Worm (Caenorhabditis elegans): ENCODE results near the gene F59B8.1.

Gene F59B8.1

DNA sequence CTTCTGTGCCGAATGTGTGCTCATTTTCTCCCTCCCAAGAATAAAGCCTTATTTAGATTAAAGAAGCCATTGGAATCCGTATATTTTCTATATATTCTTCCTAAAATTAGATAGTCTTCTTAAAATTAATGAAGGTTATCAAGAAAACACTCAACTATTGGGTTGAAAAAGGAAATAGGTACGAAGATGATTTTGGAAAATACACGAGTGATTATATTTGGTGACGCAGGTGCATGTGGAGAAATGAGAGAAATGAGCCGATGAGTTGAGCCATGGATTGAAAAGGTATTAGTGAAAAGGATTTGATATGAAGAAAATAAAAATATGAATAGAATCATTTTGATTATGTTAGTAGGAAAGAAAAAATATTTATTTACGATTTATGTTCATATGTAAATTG, 52.9 kb downstream of the F59B8.1 start, which contains the start of gene cng-3:
Gene cng-3 (minus strand): TSS at position 102 of the 400 bp plus-strand sequence.
- TF ChIP-seq nhr-237 (tag; optimal IDR thresholded peaks at IDR 0.05) (no peak), nhr-76 (tag; optimal IDR thresholded peaks at IDR 0.05) (no peak), ceh-39 (tag; optimal IDR thresholded peaks at IDR 0.05) (no peak), snpc-4 (tag; optimal IDR thresholded peaks at IDR 0.05) (no peak), sptf-1 (tag; optimal IDR thresholded peaks at IDR 0.05) (no peak), mep-1 (tag; optimal IDR thresholded peaks at IDR 0.05) (no peak), cnd-1 (tag; optimal IDR thresholded peaks at IDR 0.05) (no peak), drap-1 (GFP tag; optimal IDR thresholded peaks at IDR 0.05) (no peak)

DNA sequence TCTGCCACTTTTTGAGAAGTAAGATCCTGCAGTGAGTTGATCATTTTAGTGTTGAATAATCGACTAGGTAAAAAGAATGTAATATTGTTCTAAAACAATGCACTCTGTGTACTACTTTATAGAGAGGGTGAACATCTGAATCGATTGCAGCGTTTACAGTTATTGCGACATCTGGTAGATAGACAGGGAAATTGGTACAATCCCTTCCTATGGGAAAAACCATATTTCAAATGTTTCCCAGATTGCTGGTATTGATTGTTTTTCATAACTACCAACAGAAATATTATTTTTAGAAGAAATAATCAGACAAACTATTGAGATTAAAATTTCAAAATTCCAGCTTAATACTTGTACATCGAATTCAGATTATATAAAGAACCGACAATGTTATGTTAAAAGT, 57.0 kb downstream of the F59B8.1 start, which contains the start of gene gadr-2:
Gene gadr-2 (minus strand): TSS at position 101 of the 400 bp plus-strand sequence.
- TF ChIP-seq ham-2 (GFP tag; optimal IDR thresholded peaks at IDR 0.05) (no peak), drap-1 (GFP tag; optimal IDR thresholded peaks at IDR 0.05) (no peak)

DNA sequence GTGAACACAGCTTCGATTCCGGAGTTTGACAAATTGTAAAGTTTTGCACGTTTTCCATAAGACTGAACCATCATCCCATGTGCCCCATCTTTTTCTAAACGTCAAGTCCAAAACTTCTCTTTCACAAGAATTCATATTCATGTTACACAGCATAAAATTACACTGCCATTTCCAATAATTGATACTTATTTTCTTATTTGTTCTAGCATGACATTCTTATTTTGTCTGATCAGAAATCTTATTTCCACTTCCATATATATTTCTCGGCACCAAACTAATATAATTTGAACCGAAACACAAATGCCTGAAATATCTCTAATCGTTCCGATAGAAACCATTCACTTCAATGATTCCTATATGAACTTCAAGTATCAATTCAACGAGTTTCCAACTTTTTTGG, 57.9 kb downstream of the F59B8.1 start, which contains the start of gene sru-2:
Gene sru-2 (plus strand): TSS at position 301 of the 400 bp plus-strand sequence.
- TF ChIP-seq hlh-1 (tag; optimal IDR thresholded peaks at IDR 0.05) (no peak), ztf-11 (tag; optimal IDR thresholded peaks at IDR 0.05) (no peak), drap-1 (GFP tag; optimal IDR thresholded peaks at IDR 0.05) (no peak), ces-1 (GFP tag; optimal IDR thresholded peaks at IDR 0.05) (no peak), sem-2 (GFP tag; optimal IDR thresholded peaks at IDR 0.05) (no peak), ceh-39 (tag; optimal IDR thresholded peaks at IDR 0.05) (no peak), mep-1 (tag; optimal IDR thresholded peaks at IDR 0.05) (no peak), zip-8 (tag; optimal IDR thresholded peaks at IDR 0.05) (no peak), lin-32 (GFP tag; optimal IDR thresholded peaks at IDR 0.05) (no peak), bed-3 (GFP tag; optimal IDR thresholded peaks at IDR 0.05) (no peak), mls-2 (tag; optimal IDR thresholded peaks at IDR 0.05) (no peak), nhr-76 (tag; optimal IDR thresholded peaks at IDR 0.05) (no peak), ceh-83 (GFP tag; optimal IDR thresholded peaks at IDR 0.05) (no peak), tbx-8 (GFP tag; optimal IDR thresholded peaks at IDR 0.05) (no peak), nhr-237 (tag; optimal IDR thresholded peaks at IDR 0.05) (no peak), snpc-4 (tag; optimal IDR thresholded peaks at IDR 0.05) (no peak)

DNA sequence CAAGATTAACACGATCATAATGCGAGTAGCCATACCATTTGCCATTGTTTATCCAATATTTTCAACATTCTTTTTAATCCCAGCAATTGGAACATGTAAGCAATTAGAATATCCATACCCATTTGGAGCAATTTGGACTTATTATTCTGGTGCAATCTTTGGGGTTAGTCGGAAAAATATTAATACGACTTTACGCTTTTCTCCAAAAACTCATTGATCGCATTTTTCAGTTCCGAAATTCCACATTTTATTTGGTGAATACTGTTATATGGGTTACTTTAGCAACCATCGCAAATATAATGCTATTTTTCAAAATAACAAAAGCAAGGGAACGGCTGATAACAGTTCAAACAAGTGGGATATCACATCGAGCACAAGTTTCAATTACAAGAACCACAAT, 58.7 kb downstream of the F59B8.1 start:
- TF ChIP-seq zip-8 (tag; optimal IDR thresholded peaks at IDR 0.05) (no peak), nhr-2 (tag; optimal IDR thresholded peaks at IDR 0.05) (no peak), pha-4 (tag; optimal IDR thresholded peaks at IDR 0.05) (no peak)

DNA sequence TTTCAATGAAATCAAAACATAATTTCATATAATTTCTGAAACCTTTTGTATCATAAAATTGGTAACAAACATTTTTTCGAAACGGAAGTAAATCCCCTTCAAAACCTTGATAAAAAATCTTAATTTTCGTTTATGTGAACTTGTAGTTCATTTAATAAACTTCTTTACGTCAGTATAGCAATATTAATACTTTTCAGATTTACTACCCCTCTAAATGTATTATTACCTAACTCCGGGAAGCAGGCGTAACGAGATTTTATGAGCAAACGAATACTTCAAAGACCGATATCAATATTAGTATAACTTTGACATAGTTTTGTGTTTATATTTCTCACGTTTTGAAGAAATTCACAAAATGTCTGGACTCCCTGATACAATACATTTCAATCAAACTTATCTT, 60.3 kb downstream of the F59B8.1 start, which contains the start of gene sru-1:
Gene sru-1 (plus strand): TSS at position 301 of the 400 bp plus-strand sequence.
- no peak for TF ChIP-seq sem-2 (GFP tag; optimal IDR thresholded peaks at IDR 0.05)
- TF ChIP-seq ces-1 (GFP tag; optimal IDR thresholded peaks at IDR 0.05), result no peak
- no peak for TF ChIP-seq ceh-43 (GFP tag; optimal IDR thresholded peaks at IDR 0.05)
- no peak for TF ChIP-seq mep-1 (tag; optimal IDR thresholded peaks at IDR 0.05)
- no peak for TF ChIP-seq cnd-1 (tag; optimal IDR thresholded peaks at IDR 0.05)
- no peak for TF ChIP-seq lsy-2 (tag; optimal IDR thresholded peaks at IDR 0.05)
- TF ChIP-seq zip-8 (tag; optimal IDR thresholded peaks at IDR 0.05), result no peak
- no peak for TF ChIP-seq blmp-1 (tag; optimal IDR thresholded peaks at IDR 0.05)
- TF ChIP-seq nhr-2 (tag; optimal IDR thresholded peaks at IDR 0.05), result no peak

All from whole organism, mixed stage, embryonic.